Worm (Caenorhabditis elegans): Measurements from ENCODE around the gene C49H3.16.

DNA sequence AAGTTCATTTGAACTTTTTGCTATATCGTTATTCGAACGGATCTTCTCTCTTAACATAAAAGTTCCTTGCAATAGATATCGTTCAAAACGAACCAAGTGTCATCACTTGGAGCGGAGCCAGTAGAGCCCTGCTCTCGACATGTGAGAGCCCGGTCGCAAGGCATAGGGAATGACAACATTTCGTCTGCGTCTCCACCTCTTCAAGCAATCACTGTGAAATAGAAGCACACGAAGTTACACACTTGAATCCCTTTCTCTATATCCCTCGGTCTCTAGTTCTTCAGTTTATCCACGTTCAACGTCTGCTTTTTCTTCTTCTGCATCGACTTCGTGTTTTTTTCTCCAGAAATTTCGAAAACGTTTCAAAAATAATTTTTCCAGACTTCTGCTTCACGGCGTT, 16.9 kb upstream of the C49H3.16 start, which contains the start of gene C49H3.6:
- TF ChIP-seq tbx-7 (tag; optimal IDR thresholded peaks at IDR 0.05) (no peak), ceh-6 (GFP tag; optimal IDR thresholded peaks at IDR 0.05) (no peak), ceh-24 (tag; optimal IDR thresholded peaks at IDR 0.05) (no peak), elt-2 (tag; optimal IDR thresholded peaks at IDR 0.05) (no peak), hlh-15 (tag; optimal IDR thresholded peaks at IDR 0.05) (no peak), nhr-11 (tag; optimal IDR thresholded peaks at IDR 0.05) (no peak), nfya-1 (tag; optimal IDR thresholded peaks at IDR 0.05) (peak; percentile 26), pat-9 (tag; optimal IDR thresholded peaks at IDR 0.05) (no peak), madf-2 (tag; optimal IDR thresholded peaks at IDR 0.05) (no peak), ceh-45 (GFP tag; IDR thresholded peaks at IDR 0.05) (no peak), syd-9 (tag; optimal IDR thresholded peaks at IDR 0.05) (no peak), pha-4 (tag; optimal IDR thresholded peaks at IDR 0.05) (no peak), elt-4 (tag; optimal IDR thresholded peaks at IDR 0.05) (no peak), nhr-232 (tag; optimal IDR thresholded peaks at IDR 0.05) (no peak)

All from whole organism, late embryonic.